Fruit fly (Drosophila melanogaster): Measurements from ENCODE around the gene CG33169.

DNA sequence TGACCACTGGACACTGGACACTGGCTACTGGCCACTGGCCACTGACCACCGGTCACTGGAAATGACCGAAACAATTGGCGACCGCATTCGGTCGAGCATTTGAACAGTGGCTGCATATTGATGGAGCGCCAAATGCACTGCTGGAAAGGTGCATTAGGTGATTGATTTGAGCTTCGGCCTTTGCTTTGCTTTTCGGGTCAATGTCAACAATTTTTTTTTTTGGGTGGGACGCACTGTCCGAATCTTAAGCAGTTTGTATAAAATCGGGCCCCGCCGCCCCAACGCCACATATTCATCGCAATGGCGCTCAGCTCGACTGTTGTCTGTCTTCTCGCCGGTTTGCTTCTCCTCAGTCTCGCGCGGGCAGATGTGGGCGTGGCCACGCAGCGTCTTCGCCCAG, 3.2 kb upstream of the CG33169 start, which contains the start of gene CG13239:
- no peak for TF ChIP-seq CG14655 (GFP tag; optimal IDR thresholded peaks at IDR 0.05)
- TF ChIP-seq EcR (GFP tag; optimal IDR thresholded peaks at IDR 0.05), result no peak
- TF ChIP-seq CG15710 (tag; optimal IDR thresholded peaks at IDR 0.05), result no peak
- TF ChIP-seq CG12605 (GFP tag; IDR thresholded peaks at IDR 0.05), result no peak
- TF ChIP-seq D1 (tag; optimal IDR thresholded peaks at IDR 0.05), result no peak
- TF ChIP-seq CG8301 (tag; optimal IDR thresholded peaks at IDR 0.05), result no peak
- no peak for TF ChIP-seq fd96Ca (GFP tag; IDR thresholded peaks at IDR 0.05)
- TF ChIP-seq rn (GFP tag; IDR thresholded peaks at IDR 0.05), result no peak

Measured in whole organism, pupa.